Worm (Caenorhabditis elegans) whole organism, young adult: ENCODE measurements around the gene clec-215.

Experiments
- B0261.1 ChIP-seq: sonication (generic microtip); optimal IDR thresholded peaks from 2 replicates; lab custom pipeline; 2016; ENCODE audit warnings: mild to moderate bottlenecking, missing genetic modification characterization, moderate library complexity, missing compliant biosample characterization
- D2030.7 ChIP-seq: fragments of 200-800 bp; sonication (Bioruptor generic); IDR thresholded peaks from 2 replicates; pipeline ENCODE4 v1.3.6; 2022; ENCODE audit warnings: missing genetic modification reagents, missing genetic modification characterization, missing compliant biosample characterization
- F39B2.1 ChIP-seq: fragments of 200-800 bp; sonication (Bioruptor generic); IDR thresholded peaks from 2 replicates; pipeline ENCODE4 v1.3.6; 2022; ENCODE audit warnings: missing genetic modification reagents, missing genetic modification characterization, missing compliant biosample characterization
- F57C9.4 ChIP-seq: sonication (generic microtip); optimal IDR thresholded peaks from 2 replicates; lab custom pipeline; 2017; ENCODE audit warnings: mild to moderate bottlenecking, missing genetic modification characterization, missing compliant biosample characterization
- K12H6.12 ChIP-seq: fragments of 200-800 bp; sonication (Bioruptor generic); optimal IDR thresholded peaks from 2 replicates; lab custom pipeline; 2018; ENCODE audit warnings: mild to moderate bottlenecking, missing genetic modification characterization, missing compliant biosample characterization
- T07F8.4 ChIP-seq: sonication (generic microtip); optimal IDR thresholded peaks from 2 replicates; lab custom pipeline; 2016; ENCODE audit warnings: mild to moderate bottlenecking, missing genetic modification characterization, moderate library complexity, missing compliant biosample characterization
- T26A5.8 ChIP-seq: sonication (generic microtip); optimal IDR thresholded peaks from 2 replicates; lab custom pipeline; 2016; ENCODE audit warnings: missing genetic modification characterization, missing compliant biosample characterization
- Y53F4B.3 ChIP-seq: fragments of 200-800 bp; sonication (Bioruptor generic); IDR thresholded peaks from 2 replicates; pipeline ENCODE4 v1.3.6; 2022; ENCODE audit warnings: missing genetic modification reagents, missing genetic modification characterization, missing compliant biosample characterization
- Y56A3A.18 ChIP-seq: fragments of 200-800 bp; sonication (Bioruptor generic); IDR thresholded peaks from 2 replicates; pipeline ENCODE4 v1.3.6; 2022; ENCODE audit warnings: missing genetic modification reagents, missing genetic modification characterization, missing compliant biosample characterization
- Y67H2A.10 ChIP-seq: fragments of 200-800 bp; sonication (Bioruptor generic); conservative IDR thresholded peaks from 2 replicates; pipeline ENCODE4 v1.3.6; 2022; ENCODE audit warnings: missing genetic modification reagents, missing genetic modification characterization, missing compliant biosample characterization
- Y95B8A.8 ChIP-seq: fragments of 200-800 bp; sonication (Bioruptor generic); IDR thresholded peaks from 2 replicates; pipeline ENCODE4 v1.3.6; 2022; ENCODE audit warnings: missing genetic modification reagents, missing genetic modification characterization, missing compliant biosample characterization
- athp-1 ChIP-seq: sonication (generic microtip); optimal IDR thresholded peaks from 2 replicates; lab custom pipeline; 2017; ENCODE audit warnings: mild to moderate bottlenecking, missing genetic modification characterization, missing compliant biosample characterization
- bed-2 ChIP-seq: fragments of 200-800 bp; sonication (Bioruptor generic); IDR thresholded peaks from 2 replicates; pipeline ENCODE4 v1.3.6; 2022; ENCODE audit warnings: missing genetic modification reagents, missing genetic modification characterization, missing compliant biosample characterization
- cebp-2 ChIP-seq: fragments of 200-800 bp; sonication (Bioruptor generic); IDR thresholded peaks from 2 replicates; pipeline ENCODE4 v1.3.6; 2022; ENCODE audit warnings: missing genetic modification characterization, missing compliant biosample characterization
- ceh-100 ChIP-seq: fragments of 200-800 bp; sonication (Bioruptor generic); IDR thresholded peaks from 2 replicates; pipeline ENCODE4 v1.3.6; 2022; ENCODE audit warnings: missing genetic modification reagents, missing genetic modification characterization, missing compliant biosample characterization
- ceh-40 ChIP-seq: fragments of 200-800 bp; sonication (Bioruptor generic); IDR thresholded peaks from 2 replicates; pipeline ENCODE4 v1.3.6; 2022; ENCODE audit warnings: missing genetic modification characterization, missing compliant biosample characterization
- ceh-91 ChIP-seq: fragments of 200-800 bp; sonication (Bioruptor generic); IDR thresholded peaks from 2 replicates; pipeline ENCODE4 v1.3.6; 2022; ENCODE audit warnings: missing genetic modification reagents, missing genetic modification characterization, missing compliant biosample characterization
- chd-7 ChIP-seq: sonication (generic microtip); optimal IDR thresholded peaks from 2 replicates; lab custom pipeline; 2016; ENCODE audit warnings: mild to moderate bottlenecking, missing genetic modification characterization, moderate library complexity, missing compliant biosample characterization
- die-1 ChIP-seq: sonication (generic microtip); optimal IDR thresholded peaks from 2 replicates; lab custom pipeline; 2016; ENCODE audit warnings: missing genotype, mild to moderate bottlenecking, missing genetic modification characterization, missing compliant biosample characterization
- egl-18 ChIP-seq: fragments of 200-800 bp; sonication (Bioruptor generic); IDR thresholded peaks from 2 replicates; pipeline ENCODE4 v1.3.6; 2022; ENCODE audit warnings: missing genetic modification reagents, missing genetic modification characterization, missing compliant biosample characterization
- egrh-3 ChIP-seq: fragments of 200-800 bp; sonication (Bioruptor generic); IDR thresholded peaks from 2 replicates; pipeline ENCODE4 v1.3.6; 2022; ENCODE audit warnings: missing genetic modification reagents, missing genetic modification characterization, missing compliant biosample characterization
- gei-17 ChIP-seq: fragments of 200-800 bp; sonication (Bioruptor generic); optimal IDR thresholded peaks from 2 replicates; lab custom pipeline; 2018; ENCODE audit warnings: mild to moderate bottlenecking, missing genetic modification characterization, missing compliant biosample characterization
- hlh-12 ChIP-seq: sonication (generic microtip); optimal IDR thresholded peaks from 2 replicates; lab custom pipeline; 2016; ENCODE audit warnings: missing genetic modification characterization, missing compliant biosample characterization
- hmg-20 ChIP-seq: fragments of 200-800 bp; sonication (Bioruptor generic); IDR thresholded peaks from 2 replicates; pipeline ENCODE4 v1.3.6; 2022; ENCODE audit warnings: missing genetic modification reagents, missing genetic modification characterization, missing compliant biosample characterization
- hsf-1 ChIP-seq: fragments of 200-800 bp; sonication (Bioruptor generic); IDR thresholded peaks from 2 replicates; pipeline ENCODE4 v1.3.6; 2022; ENCODE audit warnings: missing genetic modification reagents, missing genetic modification characterization, missing compliant biosample characterization
- lin-40 ChIP-seq: sonication (generic microtip); optimal IDR thresholded peaks from 2 replicates; lab custom pipeline; 2016; ENCODE audit warnings: missing genetic modification characterization, mild to moderate bottlenecking, missing compliant biosample characterization, missing genotype, missing genetic modification reagents
- lsl-1 ChIP-seq: fragments of 200-800 bp; sonication (Bioruptor generic); optimal IDR thresholded peaks from 2 replicates; lab custom pipeline; 2018; ENCODE audit warnings: mild to moderate bottlenecking, missing genetic modification characterization, moderate library complexity, missing compliant biosample characterization
- lsy-27 ChIP-seq: sonication (generic microtip); optimal IDR thresholded peaks from 2 replicates; lab custom pipeline; 2017; ENCODE audit warnings: missing genetic modification characterization, mild to moderate bottlenecking, missing compliant biosample characterization, antibody characterized with exemption, missing genotype, borderline replicate concordance; ENCODE audit not compliant: insufficient read depth
- madf-8 ChIP-seq: fragments of 200-800 bp; sonication (Bioruptor generic); conservative IDR thresholded peaks from 2 replicates; pipeline ENCODE4 v1.3.6; 2022; ENCODE audit warnings: missing genetic modification reagents, missing genetic modification characterization, missing compliant biosample characterization
- mcd-1 ChIP-seq: fragments of 200-800 bp; sonication (Bioruptor generic); IDR thresholded peaks from 2 replicates; pipeline ENCODE4 v1.3.6; 2022; ENCODE audit warnings: missing genetic modification reagents, missing genetic modification characterization, missing compliant biosample characterization
- mes-4 ChIP-seq: sonication (generic microtip); optimal IDR thresholded peaks from 2 replicates; lab custom pipeline; 2016; ENCODE audit warnings: missing genotype, missing genetic modification characterization, missing compliant biosample characterization
- mxl-1 ChIP-seq: sonication (generic microtip); optimal IDR thresholded peaks from 2 replicates; lab custom pipeline; 2016; ENCODE audit warnings: missing genetic modification characterization, missing compliant biosample characterization
- nfya-1 ChIP-seq: sonication (generic microtip); optimal IDR thresholded peaks from 2 replicates; lab custom pipeline; 2017; ENCODE audit warnings: antibody characterized with exemption, missing compliant biosample characterization, missing genetic modification characterization, borderline replicate concordance; ENCODE audit not compliant: insufficient read depth
- nfya-2 ChIP-seq: fragments of 200-800 bp; sonication (Bioruptor generic); IDR thresholded peaks from 2 replicates; pipeline ENCODE4 v1.3.6; 2022; ENCODE audit warnings: missing genetic modification reagents, missing genetic modification characterization, missing compliant biosample characterization
- nhr-179 ChIP-seq: sonication (generic microtip); optimal IDR thresholded peaks from 2 replicates; lab custom pipeline; 2016; ENCODE audit warnings: mild to moderate bottlenecking, missing genetic modification characterization, missing compliant biosample characterization
- nhr-27 ChIP-seq: fragments of 200-800 bp; sonication (Bioruptor generic); optimal IDR thresholded peaks from 2 replicates; lab custom pipeline; 2018; ENCODE audit warnings: mild to moderate bottlenecking, missing genetic modification characterization, moderate library complexity, missing compliant biosample characterization
- nhr-80 ChIP-seq: sonication (generic microtip); optimal IDR thresholded peaks from 2 replicates; lab custom pipeline; 2016; ENCODE audit warnings: missing genetic modification characterization, missing compliant biosample characterization
- pbrm-1 ChIP-seq: fragments of 200-800 bp; sonication (Bioruptor generic); IDR thresholded peaks from 2 replicates; pipeline ENCODE4 v1.3.6; 2022; ENCODE audit warnings: missing genetic modification reagents, missing genetic modification characterization, missing compliant biosample characterization
- rpc-1 ChIP-seq, 2 experiments: fragments of 150-350 bp in 1 of 2; sonication (generic microtip) in 1 of 2; optimal IDR thresholded peaks; 2 replicates each; lab custom pipeline; 2014 to 2018; ENCODE audit warnings: missing biosample characterization in 1 of 2, missing genetic modification characterization in 1 of 2, missing genetic modification reagents in 1 of 2, missing genotype in 1 of 2
- snpc-1.1 ChIP-seq: sonication (generic microtip); optimal IDR thresholded peaks from 2 replicates; lab custom pipeline; 2017; ENCODE audit warnings: missing genetic modification characterization, mild to moderate bottlenecking, missing compliant biosample characterization, antibody characterized with exemption, moderate library complexity, missing genotype, missing genetic modification reagents; ENCODE audit not compliant: insufficient read depth
- snpc-3.4 ChIP-seq: sonication (generic microtip); optimal IDR thresholded peaks from 2 replicates; lab custom pipeline; 2017; ENCODE audit warnings: missing genetic modification characterization, mild to moderate bottlenecking, missing compliant biosample characterization, antibody characterized with exemption, moderate library complexity, missing genotype, missing genetic modification reagents
- snpc-4 ChIP-seq, 5 experiments: fragments of 150-350 bp in 1 of 5; sonication (generic microtip) in 4 of 5; optimal IDR thresholded peaks; 2 replicates each; lab custom pipeline; 2014 to 2018; ENCODE audit warnings: missing genetic modification characterization in 5 of 5, missing biosample characterization in 3 of 5, antibody characterized with exemption in 2 of 5, mild to moderate bottlenecking in 2 of 5, missing compliant biosample characterization in 2 of 5, missing genotype in 2 of 5, moderate library complexity in 2 of 5, missing genetic modification reagents in 1 of 5
- tlf-1 ChIP-seq: fragments of 200-800 bp; sonication (Bioruptor generic); optimal IDR thresholded peaks from 2 replicates; lab custom pipeline; 2018; ENCODE audit warnings: mild to moderate bottlenecking, missing genetic modification characterization, missing compliant biosample characterization
- unc-130 ChIP-seq: sonication (generic microtip); optimal IDR thresholded peaks from 2 replicates; lab custom pipeline; 2016; ENCODE audit warnings: missing genetic modification reagents, missing genetic modification characterization, missing compliant biosample characterization
- unc-62 ChIP-seq: fragments of 150-350 bp; optimal IDR thresholded peaks from 2 replicates; lab custom pipeline; 2014; ENCODE audit warnings: missing biosample characterization, missing genetic modification reagents, missing genetic modification characterization
- zfh-2 ChIP-seq: fragments of 200-800 bp; sonication (Bioruptor generic); conservative IDR thresholded peaks from 2 replicates; pipeline ENCODE4 v1.3.6; 2022; ENCODE audit warnings: missing genetic modification reagents, missing genetic modification characterization, missing compliant biosample characterization
- ztf-18 ChIP-seq: sonication (generic microtip); optimal IDR thresholded peaks from 2 replicates; lab custom pipeline; 2016; ENCODE audit warnings: missing genotype, mild to moderate bottlenecking, missing genetic modification characterization, missing compliant biosample characterization
- ztf-25 ChIP-seq: fragments of 200-800 bp; sonication (Bioruptor generic); IDR thresholded peaks from 2 replicates; pipeline ENCODE4 v1.3.6; 2022; ENCODE audit warnings: missing genetic modification reagents, missing genetic modification characterization, missing compliant biosample characterization
- ztf-3 ChIP-seq: fragments of 200-800 bp; sonication (Bioruptor generic); optimal IDR thresholded peaks from 2 replicates; lab custom pipeline; 2018; ENCODE audit warnings: mild to moderate bottlenecking, missing genetic modification characterization, missing compliant biosample characterization

Gene clec-215

ce11 chrV:7587637-7588036 lies 24.5 kb upstream of the clec-215 start, which contains the start of the genes F19F10.11 and C50E3.5:
TSS of gene F19F10.11 (minus strand) at chrV:7587704.
TSS of gene C50E3.5 (plus strand) at chrV:7587996.
- TF ChIP-seq ceh-91 (GFP tag; lab: Robert Waterston, UW) (no peak), B0261.1 (tag; lab: Kevin White, UChicago) (no peak), K12H6.12 (no peak), snpc-3.4 (tag; lab: Kevin White, UChicago) (peak; percentile 35), mes-4 (tag; lab: Kevin White, UChicago) (no peak), unc-130 (no peak), Y53F4B.3 (GFP tag; lab: Robert Waterston, UW) (no peak), zfh-2 (GFP tag; lab: Robert Waterston, UW) (no peak), Y67H2A.10 (no peak), nhr-179 (tag; lab: Kevin White, UChicago) (no peak), athp-1 (tag; lab: Kevin White, UChicago) (no peak), pbrm-1 (GFP tag; lab: Robert Waterston, UW) (no peak), ztf-3 (GFP tag; lab: Kevin White, UChicago) (no peak), mcd-1 (GFP tag; lab: Robert Waterston, UW) (peak; percentile 95), hlh-12 (tag; lab: Kevin White, UChicago) (no peak), nhr-80 (tag; lab: Kevin White, UChicago) (no peak), nfya-1 (tag; lab: Kevin White, UChicago) (no peak), nfya-2 (GFP tag; lab: Robert Waterston, UW) (no peak), cebp-2 (no peak), T26A5.8 (no peak), gei-17 (GFP tag; lab: Kevin White, UChicago) (no peak), D2030.7 (GFP tag; lab: Robert Waterston, UW) (no peak), lsl-1 (GFP tag; lab: Kevin White, UChicago) (peak; percentile 28), chd-7 (tag; lab: Kevin White, UChicago) (no peak), nhr-27 (no peak), lin-40 (no peak), tlf-1 (GFP tag; lab: Kevin White, UChicago) (no peak), T07F8.4 (tag; lab: Kevin White, UChicago) (no peak), F39B2.1 (GFP tag; lab: Robert Waterston, UW) (no peak), bed-2 (GFP tag; lab: Robert Waterston, UW) (no peak), ztf-18 (tag; lab: Kevin White, UChicago) (peak; percentile 29), egrh-3 (GFP tag; lab: Robert Waterston, UW) (no peak), ceh-40 (no peak), die-1 (tag; lab: Kevin White, UChicago) (no peak), unc-62 (GFP tag; lab: Kevin White, UChicago) (no peak), hsf-1 (GFP tag; lab: Robert Waterston, UW) (no peak), hmg-20 (GFP tag; lab: Robert Waterston, UW) (no peak), F57C9.4 (no peak), lsy-27 (no peak), snpc-1.1 (peak; percentile 12), snpc-4 (GFP tag; optimal IDR thresholded peaks at IDR 0.05; lab: Kevin White, UChicago) (no peak), snpc-4 (tag; optimal IDR thresholded peaks at IDR 0.05; lab: Kevin White, UChicago) (peak in 3 of 4 experiments; percentile 12 to 34 (median 18)), ceh-100 (GFP tag; lab: Robert Waterston, UW) (no peak), rpc-1 (optimal IDR thresholded peaks at IDR 0.05; lab: Kevin White, UChicago) (no peak), rpc-1 (tag; optimal IDR thresholded peaks at IDR 0.05; lab: Kevin White, UChicago) (no peak), Y56A3A.18 (GFP tag; lab: Robert Waterston, UW) (no peak), egl-18 (GFP tag; lab: Robert Waterston, UW) (no peak), Y95B8A.8 (no peak), ztf-25 (GFP tag; lab: Robert Waterston, UW) (no peak), madf-8 (no peak), mxl-1 (tag; lab: Kevin White, UChicago) (no peak)
